Fruit fly (Drosophila melanogaster) whole organism, embryonic: Measurements from ENCODE around the gene Ifrd1.

Experiments
- Antp ChIP-seq: fragments of 200-800 bp; sonication (Bioruptor generic); optimal IDR thresholded peaks from 3 replicates; lab custom pipeline; 2016; ENCODE audit warnings: missing biosample characterization, missing genetic modification characterization
- Atf6 ChIP-seq: fragments of 200-800 bp; sonication (Bioruptor generic); IDR thresholded peaks from 2 replicates; pipeline ENCODE4 v1.3.6; 2022; ENCODE audit warnings: missing biosample characterization, missing genetic modification characterization
- CG11695 ChIP-seq: fragments of 200-800 bp; sonication (Bioruptor generic); IDR thresholded peaks from 3 replicates; pipeline ENCODE4 v1.3.6; 2022; ENCODE audit warnings: missing biosample characterization, missing genetic modification characterization
- CG13296 ChIP-seq: fragments of 200-800 bp; sonication (Bioruptor generic); optimal IDR thresholded peaks from 3 replicates; lab custom pipeline; 2018; ENCODE audit warnings: missing biosample characterization, mild to moderate bottlenecking, missing genetic modification characterization
- CG13775 ChIP-seq: fragments of 200-800 bp; sonication (Bioruptor generic); optimal IDR thresholded peaks from 3 replicates; lab custom pipeline; 2017; ENCODE audit warnings: missing biosample characterization, mild to moderate bottlenecking, missing genetic modification characterization
- CG14014 ChIP-seq: fragments of 200-800 bp; sonication (Bioruptor generic); IDR thresholded peaks from 2 replicates; pipeline ENCODE4 v1.3.6; 2022; ENCODE audit warnings: missing biosample characterization, missing genetic modification characterization
- CG17568 ChIP-seq: fragments of 200-800 bp; sonication (Bioruptor generic); optimal IDR thresholded peaks from 2 replicates; lab custom pipeline; 2018; ENCODE audit warnings: missing biosample characterization, mild to moderate bottlenecking, missing genetic modification characterization, moderate library complexity
- CG18476 ChIP-seq: fragments of 200-800 bp; sonication (Bioruptor generic); optimal IDR thresholded peaks from 2 replicates; lab custom pipeline; 2016; ENCODE audit warnings: missing biosample characterization, mild to moderate bottlenecking, missing genetic modification characterization
- CG18599 ChIP-seq: fragments of 200-800 bp; sonication (Bioruptor generic); optimal IDR thresholded peaks from 3 replicates; lab custom pipeline; 2017; ENCODE audit warnings: missing biosample characterization, missing genetic modification characterization, mild to moderate bottlenecking, moderate library complexity, missing genetic modification reagents
- CG2678 ChIP-seq: fragments of 200-800 bp; sonication (Bioruptor generic); optimal IDR thresholded peaks from 3 replicates; lab custom pipeline; 2019; ENCODE audit warnings: missing biosample characterization, mild to moderate bottlenecking, missing genetic modification characterization, moderate library complexity
- CG3281 ChIP-seq: fragments of 200-800 bp; sonication (Bioruptor generic); optimal IDR thresholded peaks from 3 replicates; lab custom pipeline; 2017; ENCODE audit warnings: missing biosample characterization, mild to moderate bottlenecking, missing genetic modification characterization
- CG3847 ChIP-seq: fragments of 200-800 bp; sonication (Bioruptor generic); IDR thresholded peaks from 2 replicates; pipeline ENCODE4 v1.3.6; 2022; ENCODE audit warnings: missing biosample characterization, missing genetic modification characterization
- CG6254 ChIP-seq: fragments of 200-800 bp; sonication (Bioruptor generic); optimal IDR thresholded peaks from 3 replicates; lab custom pipeline; 2017; ENCODE audit warnings: mild to moderate bottlenecking, missing biosample characterization, missing genetic modification reagents, missing genetic modification characterization
- CG6854 ChIP-seq: fragments of 200-800 bp; sonication (Bioruptor generic); optimal IDR thresholded peaks from 3 replicates; lab custom pipeline; 2017; ENCODE audit warnings: missing biosample characterization, mild to moderate bottlenecking, missing genetic modification characterization
- CG8924 ChIP-seq: fragments of 200-800 bp; optimal IDR thresholded peaks from 3 replicates; lab custom pipeline; 2019; ENCODE audit warnings: missing biosample characterization, mild to moderate bottlenecking, missing genetic modification characterization, moderate library complexity
- CG9727 ChIP-seq: fragments of 200-800 bp; sonication (Bioruptor generic); optimal IDR thresholded peaks from 3 replicates; lab custom pipeline; 2017; ENCODE audit warnings: missing biosample characterization, mild to moderate bottlenecking, missing genetic modification characterization
- Deaf1 ChIP-seq: fragments of 200-800 bp; optimal IDR thresholded peaks from 3 replicates; lab custom pipeline; 2019; ENCODE audit warnings: missing biosample characterization, mild to moderate bottlenecking, missing genetic modification characterization, moderate library complexity
- Dll ChIP-seq: fragments of 200-800 bp; sonication (Bioruptor generic); IDR thresholded peaks from 4 replicates; pipeline ENCODE4 v1.3.6; 2022; ENCODE audit warnings: missing biosample characterization, missing genetic modification characterization; ENCODE audit not compliant: partially characterized antibody
- Doc3 ChIP-seq: fragments of 200-800 bp; sonication (Bioruptor generic); IDR thresholded peaks from 3 replicates; pipeline ENCODE4 v1.3.6; 2022; ENCODE audit warnings: missing biosample characterization, missing genetic modification characterization; ENCODE audit not compliant: partially characterized antibody
- E2f2 ChIP-seq: fragments of 200-800 bp; sonication (Bioruptor generic); IDR thresholded peaks from 2 replicates; pipeline ENCODE4 v1.3.6; 2022; ENCODE audit warnings: missing biosample characterization, missing genetic modification characterization
- Fer3 ChIP-seq: fragments of 200-800 bp; sonication (Bioruptor generic); optimal IDR thresholded peaks from 2 replicates; lab custom pipeline; 2018; ENCODE audit warnings: missing biosample characterization, mild to moderate bottlenecking, missing genetic modification characterization, moderate library complexity
- HLH3B ChIP-seq: fragments of 200-800 bp; sonication (Bioruptor generic); IDR thresholded peaks from 2 replicates; pipeline ENCODE4 v1.3.6; 2022; ENCODE audit warnings: missing biosample characterization, missing genetic modification characterization
- HLHmδ ChIP-seq: fragments of 200-800 bp; sonication (Bioruptor generic); optimal IDR thresholded peaks from 2 replicates; lab custom pipeline; 2018; ENCODE audit warnings: missing biosample characterization, mild to moderate bottlenecking, missing genetic modification characterization, moderate library complexity
- Hsf ChIP-seq: fragments of 200-800 bp; sonication (Bioruptor generic); optimal IDR thresholded peaks from 3 replicates; lab custom pipeline; 2016; ENCODE audit warnings: missing biosample characterization, missing genetic modification characterization
- Lhr ChIP-seq: fragments of 200-800 bp; sonication (Bioruptor generic); optimal IDR thresholded peaks from 3 replicates; lab custom pipeline; 2017; ENCODE audit warnings: mild to moderate bottlenecking, missing biosample characterization, missing genetic modification reagents, missing genetic modification characterization
- Trl ChIP-seq, 3 experiments: fragments of >200 bp in 2 of 3; fragments of 200-800 bp in 1 of 3; sonication (Bioruptor generic) in 1 of 3; optimal IDR thresholded peaks; 2 replicates in 1 of 3; 3 replicates in 2 of 3; lab custom pipeline; 2016 to 2017; ENCODE audit warnings: missing biosample characterization in 1 of 3, missing genetic modification characterization in 1 of 3
- YL-1 ChIP-seq: fragments of 200-800 bp; sonication (Bioruptor generic); optimal IDR thresholded peaks from 3 replicates; lab custom pipeline; 2017; ENCODE audit warnings: missing biosample characterization, mild to moderate bottlenecking, missing genetic modification characterization
- cwo ChIP-seq: fragments of 200-800 bp; sonication (Bioruptor generic); optimal IDR thresholded peaks from 3 replicates; lab custom pipeline; 2017; ENCODE audit warnings: missing biosample characterization, missing genetic modification characterization, mild to moderate bottlenecking, moderate library complexity, missing genetic modification reagents
- dimm ChIP-seq: fragments of 200-800 bp; sonication (Bioruptor generic); IDR thresholded peaks from 2 replicates; pipeline ENCODE4 v1.3.6; 2022; ENCODE audit warnings: missing biosample characterization, missing genetic modification characterization
- fd102C ChIP-seq: fragments of 200-800 bp; sonication (Bioruptor generic); optimal IDR thresholded peaks from 2 replicates; lab custom pipeline; 2018; ENCODE audit warnings: missing biosample characterization, mild to moderate bottlenecking, missing genetic modification characterization, moderate library complexity
- gcm2 ChIP-seq: fragments of 200-800 bp; sonication (Bioruptor generic); optimal IDR thresholded peaks from 2 replicates; lab custom pipeline; 2016; ENCODE audit warnings: missing biosample characterization, missing genetic modification characterization
- hkb ChIP-seq, 2 experiments: fragments of 200-800 bp in 1 of 2; fragments of >200 bp in 1 of 2; sonication (Bioruptor generic) in 1 of 2; IDR thresholded peaks in 1 of 2; optimal IDR thresholded peaks in 1 of 2; 2 replicates each; pipeline versions ENCODE4 v1.3.6 to Lab custom; 2017 to 2022; ENCODE audit warnings: missing biosample characterization in 1 of 2, missing genetic modification characterization in 1 of 2
- lilli ChIP-seq: fragments of 200-800 bp; sonication (Bioruptor generic); optimal IDR thresholded peaks from 3 replicates; lab custom pipeline; 2016; ENCODE audit warnings: missing biosample characterization, missing genetic modification characterization
- lola ChIP-seq, 3 experiments: fragments of >200 bp in 2 of 3; fragments of 200-800 bp in 1 of 3; sonication (Bioruptor generic) in 1 of 3; optimal IDR thresholded peaks; 2 replicates each; lab custom pipeline; 2017 to 2019; ENCODE audit warnings: missing biosample characterization in 3 of 3, missing genetic modification characterization in 3 of 3, mild to moderate bottlenecking in 1 of 3, moderate library complexity in 1 of 3
- nom ChIP-seq: fragments of 200-800 bp; sonication (Bioruptor generic); optimal IDR thresholded peaks from 2 replicates; lab custom pipeline; 2017; ENCODE audit warnings: missing biosample characterization, missing genetic modification characterization, mild to moderate bottlenecking, moderate library complexity, missing genetic modification reagents
- org-1 ChIP-seq: fragments of 200-800 bp; sonication (Bioruptor generic); optimal IDR thresholded peaks from 2 replicates; lab custom pipeline; 2017; ENCODE audit warnings: missing biosample characterization, missing genetic modification characterization
- pho ChIP-seq: fragments of 200-800 bp; sonication (Bioruptor generic); optimal IDR thresholded peaks from 2 replicates; lab custom pipeline; 2016; ENCODE audit warnings: missing biosample characterization, missing genetic modification characterization
- schlank ChIP-seq: fragments of 200-800 bp; sonication (Bioruptor generic); optimal IDR thresholded peaks from 2 replicates; lab custom pipeline; 2018; ENCODE audit warnings: missing biosample characterization, mild to moderate bottlenecking, missing genetic modification characterization
- seq ChIP-seq: fragments of 200-800 bp; sonication (Bioruptor generic); IDR thresholded peaks from 2 replicates; pipeline ENCODE4 v1.3.6; 2022; ENCODE audit warnings: missing biosample characterization, missing genetic modification characterization
- slou ChIP-seq: fragments of 200-800 bp; sonication (Bioruptor generic); optimal IDR thresholded peaks from 3 replicates; lab custom pipeline; 2016; ENCODE audit warnings: missing biosample characterization, missing genetic modification characterization
- so ChIP-seq: fragments of 200-800 bp; sonication (Bioruptor generic); IDR thresholded peaks from 3 replicates; pipeline ENCODE4 v1.3.6; 2022; ENCODE audit warnings: missing biosample characterization, missing genetic modification characterization
- sug ChIP-seq: fragments of 200-800 bp; optimal IDR thresholded peaks from 2 replicates; lab custom pipeline; 2019; ENCODE audit warnings: missing biosample characterization, mild to moderate bottlenecking, missing genetic modification characterization, moderate library complexity
- twi ChIP-seq: fragments of 200-800 bp; optimal IDR thresholded peaks from 2 replicates; lab custom pipeline; 2019; ENCODE audit warnings: missing biosample characterization, mild to moderate bottlenecking, missing genetic modification characterization, moderate library complexity
- unpg ChIP-seq: fragments of 200-800 bp; sonication (Bioruptor generic); optimal IDR thresholded peaks from 3 replicates; lab custom pipeline; 2018; ENCODE audit warnings: missing biosample characterization, mild to moderate bottlenecking, missing genetic modification characterization, moderate library complexity
- wek ChIP-seq: fragments of 200-800 bp; sonication (Bioruptor generic); optimal IDR thresholded peaks from 3 replicates; lab custom pipeline; 2018; ENCODE audit warnings: missing biosample characterization, mild to moderate bottlenecking, missing genetic modification characterization, moderate library complexity
- wor ChIP-seq: fragments of 200-800 bp; sonication (Bioruptor generic); IDR thresholded peaks from 2 replicates; pipeline ENCODE4 v1.3.6; 2022; ENCODE audit warnings: missing biosample characterization, missing genetic modification characterization
- zfh2 ChIP-seq: fragments of 200-800 bp; sonication (Bioruptor generic); optimal IDR thresholded peaks from 2 replicates; lab custom pipeline; 2016; ENCODE audit warnings: missing biosample characterization, missing genetic modification characterization

Ifrd1 gene

dm6 chr2L:2861885-2862620, 12.2 kb downstream of the Ifrd1 start (continued):
- TF ChIP-seq Deaf1 (tag; lab: Kevin White, UChicago) (peak; percentile 76), CG6854 (GFP tag; lab: Kevin White, UChicago) (peak; percentile 3), seq (GFP tag; lab: Robert Waterston, UW) (no peak), CG3847 (GFP tag; lab: Robert Waterston, UW) (no peak), CG3281 (GFP tag; lab: Kevin White, UChicago) (peak; percentile 22), org-1 (GFP tag; lab: Kevin White, UChicago) (no peak), CG18599 (GFP tag; lab: Kevin White, UChicago) (peak; percentile 71), lilli (GFP tag; lab: Kevin White, UChicago) (no peak), CG13296 (GFP tag; lab: Kevin White, UChicago) (peak; percentile 33), Dll (GFP tag; lab: Robert Waterston, UW) (peak; percentile 48; the same call in 1 of the 4 replicates), hkb (optimal IDR thresholded peaks at IDR 0.05; lab: Kevin White, UChicago) (peak; percentile 98), hkb (GFP tag; IDR thresholded peaks at IDR 0.05; lab: Robert Waterston, UW) (no peak; the same call in none of the 2 replicates), E2f2 (0 out of 2 replicates have a peak, but pooled peaks have one; percentile 9), sug (tag; lab: Kevin White, UChicago) (peak; percentile 31), CG17568 (GFP tag; lab: Kevin White, UChicago) (peak; percentile 22), Antp (GFP tag; lab: Kevin White, UChicago) (no peak), lola (GFP tag; optimal IDR thresholded peaks at IDR 0.05; lab: Kevin White, UChicago) (peak in 1 of 3 experiments; percentile 1), CG13775 (GFP tag; lab: Kevin White, UChicago) (no peak), CG11695 (GFP tag; lab: Robert Waterston, UW) (no peak; the same call in 2 of the 3 replicates), CG2678 (tag; lab: Kevin White, UChicago) (peak; percentile 40), wek (GFP tag; lab: Kevin White, UChicago) (peak; percentile 39), fd102C (no peak), CG14014 (0 out of 2 replicates have a peak, but pooled peaks have one; percentile 6), unpg (GFP tag; lab: Kevin White, UChicago) (peak; percentile 10), Hsf (no peak), CG9727 (peak; percentile 23), Trl (optimal IDR thresholded peaks at IDR 0.05; lab: Kevin White, UChicago) (peak; percentile 67), Trl (GFP tag; optimal IDR thresholded peaks at IDR 0.05; lab: Kevin White, UChicago) (peak; percentile 14), gcm2 (GFP tag; lab: Kevin White, UChicago) (no peak), Lhr (GFP tag; lab: Kevin White, UChicago) (no peak), so (GFP tag; lab: Robert Waterston, UW) (peak; percentile 55; the same call in 1 of the 3 replicates), Atf6 (GFP tag; lab: Robert Waterston, UW) (peak; percentile 51; the same call in 1 of the 2 replicates), zfh2 (no peak), pho (GFP tag; lab: Kevin White, UChicago) (peak; percentile 10), Fer3 (tag; lab: Kevin White, UChicago) (no peak), CG6254 (GFP tag; lab: Kevin White, UChicago) (no peak), YL-1 (GFP tag; lab: Kevin White, UChicago) (no peak), schlank (tag; lab: Kevin White, UChicago) (no peak), CG18476 (GFP tag; lab: Kevin White, UChicago) (peak; percentile 88), slou (no peak), CG8924 (tag; lab: Kevin White, UChicago) (peak; percentile 14), twi (tag; lab: Kevin White, UChicago) (peak; percentile 52), Doc3 (GFP tag; lab: Robert Waterston, UW) (0 out of 3 replicates have a peak, but pooled peaks have one; percentile 35), wor (no peak), HLHmδ (peak; percentile 73), dimm (GFP tag; lab: Robert Waterston, UW) (no peak), nom (GFP tag; lab: Kevin White, UChicago) (peak; percentile 73), HLH3B (0 out of 2 replicates have a peak, but pooled peaks have one; percentile 6), cwo (peak; percentile 50)
